Worm (Caenorhabditis elegans) whole organism, early embryonic: ENCODE results near the gene grd-2.

Experiments
- ama-1 ChIP-seq: fragments of 150-350 bp; optimal IDR thresholded peaks from 2 replicates; lab custom pipeline; 2014
- ceh-36 ChIP-seq: sonication (generic microtip); optimal IDR thresholded peaks from 2 replicates; lab custom pipeline; 2016; ENCODE audit warnings: missing genetic modification characterization, inconsistent platforms, missing compliant biosample characterization
- hnd-1 ChIP-seq: sonication (generic microtip); optimal IDR thresholded peaks from 2 replicates; lab custom pipeline; 2016; ENCODE audit warnings: missing genetic modification characterization, missing compliant biosample characterization
- pes-1 ChIP-seq: fragments of 200-800 bp; sonication (Bioruptor generic); IDR thresholded peaks from 2 replicates; pipeline ENCODE4 v1.3.6; 2022; ENCODE audit warnings: missing genetic modification reagents, missing genetic modification characterization, missing compliant biosample characterization
- tra-4 ChIP-seq: sonication (generic microtip); optimal IDR thresholded peaks from 2 replicates; lab custom pipeline; 2017; ENCODE audit warnings: missing genetic modification characterization, missing compliant biosample characterization

- TF ChIP-seq ceh-36 (tag; lab: Kevin White, UChicago) (no peak), ama-1 (lab: Kevin White, UChicago) (no peak), tra-4 (tag; lab: Kevin White, UChicago) (no peak), hnd-1 (tag; lab: Kevin White, UChicago) (no peak), pes-1 (no peak)
Observed at ce11 chrV:20634330-20634729, 24.7 kb downstream of the grd-2 start, which contains the start of gene F46B3.16.
